Fruit fly (Drosophila melanogaster) whole organism, embryonic: ENCODE data around the gene Tasp1.

ENCODE experiments used
- C15 ChIP-seq: fragments of 200-800 bp; sonication (Bioruptor generic); IDR thresholded peaks from 3 replicates; pipeline ENCODE4 v1.3.6; 2022; ENCODE audit warnings: missing biosample characterization, missing genetic modification characterization
- CG10366 ChIP-seq: fragments of 200-800 bp; sonication (Bioruptor generic); IDR thresholded peaks from 2 replicates; pipeline ENCODE4 v1.3.6; 2022; ENCODE audit warnings: missing biosample characterization, missing genetic modification characterization
- CG10654 ChIP-seq: fragments of 200-800 bp; sonication (Bioruptor generic); optimal IDR thresholded peaks from 2 replicates; lab custom pipeline; 2016; ENCODE audit warnings: missing biosample characterization, missing genetic modification characterization
- CG11695 ChIP-seq: fragments of 200-800 bp; sonication (Bioruptor generic); IDR thresholded peaks from 3 replicates; pipeline ENCODE4 v1.3.6; 2022; ENCODE audit warnings: missing biosample characterization, missing genetic modification characterization
- CG12071 ChIP-seq: fragments of 200-800 bp; sonication (Bioruptor generic); optimal IDR thresholded peaks from 3 replicates; lab custom pipeline; 2018; ENCODE audit warnings: missing biosample characterization, mild to moderate bottlenecking, missing genetic modification characterization
- CG12942 ChIP-seq: fragments of 200-800 bp; sonication (Bioruptor generic); optimal IDR thresholded peaks from 3 replicates; lab custom pipeline; 2016; ENCODE audit warnings: missing biosample characterization, missing genetic modification characterization
- CG13424 ChIP-seq: fragments of 200-800 bp; sonication (Bioruptor generic); optimal IDR thresholded peaks from 2 replicates; lab custom pipeline; 2019; ENCODE audit warnings: missing biosample characterization, mild to moderate bottlenecking, missing genetic modification characterization, moderate library complexity
- CG13894 ChIP-seq: fragments of 200-800 bp; sonication (Bioruptor generic); optimal IDR thresholded peaks from 3 replicates; lab custom pipeline; 2018; ENCODE audit warnings: missing biosample characterization, mild to moderate bottlenecking, missing genetic modification characterization, moderate library complexity
- CG14667 ChIP-seq: fragments of 200-800 bp; sonication (Bioruptor generic); IDR thresholded peaks from 2 replicates; pipeline ENCODE4 v1.3.6; 2022; ENCODE audit warnings: missing biosample characterization, missing genetic modification characterization
- CG14710 ChIP-seq: fragments of 200-800 bp; sonication (Bioruptor generic); optimal IDR thresholded peaks from 3 replicates; lab custom pipeline; 2019; ENCODE audit warnings: missing biosample characterization, mild to moderate bottlenecking, missing genetic modification characterization, moderate library complexity
- CG17359 ChIP-seq: fragments of 200-800 bp; sonication (Bioruptor generic); optimal IDR thresholded peaks from 3 replicates; lab custom pipeline; 2018; ENCODE audit warnings: missing biosample characterization, mild to moderate bottlenecking, missing genetic modification characterization, moderate library complexity
- CG33213 ChIP-seq: fragments of 200-800 bp; sonication (Bioruptor generic); optimal IDR thresholded peaks from 3 replicates; lab custom pipeline; 2016; ENCODE audit warnings: missing biosample characterization, missing genetic modification characterization
- CG3995 ChIP-seq: fragments of 200-800 bp; sonication (Bioruptor generic); optimal IDR thresholded peaks from 3 replicates; lab custom pipeline; 2016; ENCODE audit warnings: missing biosample characterization, missing genetic modification characterization
- CG4707 ChIP-seq: fragments of 200-800 bp; sonication (Bioruptor generic); optimal IDR thresholded peaks from 2 replicates; lab custom pipeline; 2018; ENCODE audit warnings: missing biosample characterization, mild to moderate bottlenecking, missing genetic modification characterization, moderate library complexity
- CG5180 ChIP-seq: fragments of 200-800 bp; sonication (Bioruptor generic); optimal IDR thresholded peaks from 3 replicates; lab custom pipeline; 2017; ENCODE audit warnings: missing biosample characterization, missing genetic modification characterization, mild to moderate bottlenecking, moderate library complexity, missing genetic modification reagents
- CG6272 ChIP-seq: fragments of 200-800 bp; sonication (Bioruptor generic); IDR thresholded peaks from 2 replicates; pipeline ENCODE4 v1.3.6; 2022; ENCODE audit warnings: missing biosample characterization, missing genetic modification characterization
- CG6654 ChIP-seq: fragments of 200-800 bp; sonication (Bioruptor generic); optimal IDR thresholded peaks from 2 replicates; lab custom pipeline; 2017; ENCODE audit warnings: missing biosample characterization, mild to moderate bottlenecking, missing genetic modification characterization
- CG6689 ChIP-seq: fragments of 200-800 bp; sonication (Bioruptor generic); IDR thresholded peaks from 2 replicates; pipeline ENCODE4 v1.3.6; 2022; ENCODE audit warnings: missing biosample characterization, missing genetic modification characterization
- CG9609 ChIP-seq: fragments of 200-800 bp; sonication (Bioruptor generic); optimal IDR thresholded peaks from 3 replicates; lab custom pipeline; 2016; ENCODE audit warnings: missing biosample characterization, missing genetic modification characterization
- CG9876 ChIP-seq: fragments of 200-800 bp; sonication (Bioruptor generic); optimal IDR thresholded peaks from 2 replicates; lab custom pipeline; 2016; ENCODE audit warnings: missing biosample characterization, missing genetic modification characterization
- Dbx ChIP-seq: fragments of 200-800 bp; sonication (Bioruptor generic); IDR thresholded peaks from 3 replicates; pipeline ENCODE4 v1.3.6; 2022; ENCODE audit warnings: missing biosample characterization, missing genetic modification characterization
- Dll ChIP-seq: fragments of 200-800 bp; sonication (Bioruptor generic); IDR thresholded peaks from 4 replicates; pipeline ENCODE4 v1.3.6; 2022; ENCODE audit warnings: missing biosample characterization, missing genetic modification characterization; ENCODE audit not compliant: partially characterized antibody
- ERR ChIP-seq: fragments of 200-800 bp; sonication (Bioruptor generic); optimal IDR thresholded peaks from 2 replicates; lab custom pipeline; 2016; ENCODE audit warnings: missing biosample characterization, missing genetic modification characterization
- Gsc ChIP-seq: fragments of 200-800 bp; sonication (Bioruptor generic); IDR thresholded peaks from 2 replicates; pipeline ENCODE4 v1.3.6; 2022; ENCODE audit warnings: missing biosample characterization, missing genetic modification characterization
- HmgZ ChIP-seq: fragments of 200-800 bp; sonication (Bioruptor generic); optimal IDR thresholded peaks from 2 replicates; lab custom pipeline; 2018; ENCODE audit warnings: missing biosample characterization, mild to moderate bottlenecking, missing genetic modification characterization
- Hr78 ChIP-seq, 2 experiments: fragments of 200-800 bp in 1 of 2; fragments of >200 bp in 1 of 2; sonication (Bioruptor generic) in 1 of 2; optimal IDR thresholded peaks; 2 replicates each; lab custom pipeline; 2017 to 2019; ENCODE audit warnings: missing biosample characterization in 2 of 2, missing genetic modification characterization in 2 of 2, mild to moderate bottlenecking in 1 of 2, moderate library complexity in 1 of 2
- Mes4 ChIP-seq: fragments of 200-800 bp; sonication (Bioruptor generic); optimal IDR thresholded peaks from 2 replicates; lab custom pipeline; 2016; ENCODE audit warnings: missing biosample characterization, missing genetic modification characterization
- Mrtf ChIP-seq: fragments of 200-800 bp; sonication (Bioruptor generic); IDR thresholded peaks from 3 replicates; pipeline ENCODE4 v1.3.6; 2022; ENCODE audit warnings: missing biosample characterization, missing genetic modification characterization
- Oli ChIP-seq: fragments of 200-800 bp; sonication (Bioruptor generic); optimal IDR thresholded peaks from 2 replicates; lab custom pipeline; 2018; ENCODE audit warnings: missing biosample characterization, mild to moderate bottlenecking, missing genetic modification characterization, moderate library complexity
- Optix ChIP-seq: fragments of 200-800 bp; sonication (Bioruptor generic); IDR thresholded peaks from 3 replicates; pipeline ENCODE4 v1.3.6; 2022; ENCODE audit warnings: missing biosample characterization, missing genetic modification characterization
- Pdp1 ChIP-seq, 2 experiments: fragments of 200-800 bp; sonication (Bioruptor generic); optimal IDR thresholded peaks; 3 replicates each; lab custom pipeline; 2016; ENCODE audit warnings: missing biosample characterization in 2 of 2, missing genetic modification characterization in 2 of 2, mild to moderate bottlenecking in 1 of 2, moderate library complexity in 1 of 2
- Scr ChIP-seq: fragments of 200-800 bp; sonication (Bioruptor generic); IDR thresholded peaks from 2 replicates; pipeline ENCODE4 v1.3.6; 2022; ENCODE audit warnings: missing biosample characterization, missing genetic modification characterization; ENCODE audit not compliant: partially characterized antibody
- Ssrp ChIP-seq: fragments of 200-800 bp; sonication (Bioruptor generic); optimal IDR thresholded peaks from 2 replicates; lab custom pipeline; 2018; ENCODE audit warnings: missing biosample characterization, mild to moderate bottlenecking, missing genetic modification characterization, moderate library complexity
- cato ChIP-seq: fragments of 200-800 bp; sonication (Bioruptor generic); optimal IDR thresholded peaks from 2 replicates; lab custom pipeline; 2016; ENCODE audit warnings: missing biosample characterization, missing genetic modification characterization, borderline replicate concordance
- ci ChIP-seq: fragments of 200-800 bp; sonication (Bioruptor generic); IDR thresholded peaks from 3 replicates; pipeline ENCODE4 v1.3.6; 2022; ENCODE audit warnings: missing biosample characterization, missing genetic modification characterization
- fd3F ChIP-seq: fragments of 200-800 bp; sonication (Bioruptor generic); optimal IDR thresholded peaks from 2 replicates; lab custom pipeline; 2018; ENCODE audit warnings: missing biosample characterization, mild to moderate bottlenecking, missing genetic modification characterization, moderate library complexity
- gro ChIP-seq: fragments of 200-800 bp; sonication (Bioruptor generic); optimal IDR thresholded peaks from 2 replicates; lab custom pipeline; 2016; ENCODE audit warnings: missing biosample characterization, missing genetic modification characterization
- hbn ChIP-seq: fragments of 200-800 bp; sonication (Bioruptor generic); IDR thresholded peaks from 2 replicates; pipeline ENCODE4 v1.3.6; 2022; ENCODE audit warnings: missing biosample characterization, missing genetic modification characterization; ENCODE audit not compliant: partially characterized antibody
- her ChIP-seq: fragments of 200-800 bp; sonication (Bioruptor generic); optimal IDR thresholded peaks from 2 replicates; lab custom pipeline; 2016; ENCODE audit warnings: missing biosample characterization, missing genetic modification characterization
- lmd ChIP-seq: fragments of 200-800 bp; sonication (Bioruptor generic); IDR thresholded peaks from 2 replicates; pipeline ENCODE4 v1.3.6; 2022; ENCODE audit warnings: missing biosample characterization, missing genetic modification characterization
- nerfin-2 ChIP-seq: fragments of 200-800 bp; sonication (Bioruptor generic); IDR thresholded peaks from 2 replicates; pipeline ENCODE4 v1.3.6; 2022; ENCODE audit warnings: missing biosample characterization, missing genetic modification characterization; ENCODE audit not compliant: partially characterized antibody
- pfk ChIP-seq: fragments of 200-800 bp; sonication (Bioruptor generic); optimal IDR thresholded peaks from 2 replicates; lab custom pipeline; 2018; ENCODE audit warnings: missing biosample characterization, mild to moderate bottlenecking, missing genetic modification characterization, moderate library complexity
- pho ChIP-seq: fragments of 200-800 bp; sonication (Bioruptor generic); optimal IDR thresholded peaks from 2 replicates; lab custom pipeline; 2016; ENCODE audit warnings: missing biosample characterization, missing genetic modification characterization
- scrt ChIP-seq: fragments of 200-800 bp; sonication (Bioruptor generic); optimal IDR thresholded peaks from 2 replicates; lab custom pipeline; 2018; ENCODE audit warnings: missing biosample characterization, mild to moderate bottlenecking, missing genetic modification characterization, moderate library complexity
- slp2 ChIP-seq: fragments of 200-800 bp; sonication (Bioruptor generic); optimal IDR thresholded peaks from 2 replicates; lab custom pipeline; 2016; ENCODE audit warnings: missing biosample characterization, missing genetic modification characterization
- toy ChIP-seq: fragments of 200-800 bp; sonication (Bioruptor generic); IDR thresholded peaks from 2 replicates; pipeline ENCODE4 v1.3.6; 2022; ENCODE audit warnings: missing biosample characterization, missing genetic modification characterization
- tup ChIP-seq: fragments of 200-800 bp; sonication (Bioruptor generic); optimal IDR thresholded peaks from 2 replicates; lab custom pipeline; 2016; ENCODE audit warnings: missing biosample characterization, mild to moderate bottlenecking, missing genetic modification characterization, moderate library complexity
- zen2 ChIP-seq: fragments of 200-800 bp; sonication (Bioruptor generic); IDR thresholded peaks from 3 replicates; pipeline ENCODE4 v1.3.6; 2022; ENCODE audit warnings: missing biosample characterization, missing genetic modification characterization; ENCODE audit not compliant: partially characterized antibody
- zfh2 ChIP-seq: fragments of 200-800 bp; sonication (Bioruptor generic); optimal IDR thresholded peaks from 2 replicates; lab custom pipeline; 2016; ENCODE audit warnings: missing biosample characterization, missing genetic modification characterization

Gene Tasp1

dm6 chr3L:16037048-16037477, 50.3 kb downstream of the Tasp1 start (continued):
- peak; percentile 57; the same call in 3 of the 4 replicates for TF ChIP-seq Dll
- peak; percentile 76 for TF ChIP-seq CG11695
- TF ChIP-seq hbn (GFP tag; lab: Robert Waterston, UW), result 0 out of 2 replicates have a peak, but pooled peaks have one; percentile 30
- TF ChIP-seq CG10366 (GFP tag; lab: Robert Waterston, UW), result peak; percentile 75
- peak; percentile 66 for TF ChIP-seq Oli (tag; lab: Kevin White, UChicago)
- peak; percentile 90 for TF ChIP-seq CG14710 (tag; lab: Kevin White, UChicago)
- TF ChIP-seq CG5180 (GFP tag; lab: Kevin White, UChicago), result peak; percentile 26
- TF ChIP-seq Mrtf (GFP tag; lab: Robert Waterston, UW), result peak; percentile 57; the same call in 2 of the 3 replicates
- peak; percentile 71 for TF ChIP-seq her (GFP tag; lab: Kevin White, UChicago)
- peak; percentile 6 for TF ChIP-seq CG3995 (GFP tag; lab: Kevin White, UChicago)
- TF ChIP-seq CG6689 (GFP tag; lab: Robert Waterston, UW), result peak; percentile 74
- no peak for TF ChIP-seq Gsc
- TF ChIP-seq zen2 (GFP tag; lab: Robert Waterston, UW), result no peak
- TF ChIP-seq gro, result peak; percentile 88
- TF ChIP-seq tup (GFP tag; lab: Kevin White, UChicago), result peak; percentile 6
- TF ChIP-seq CG12942 (GFP tag; lab: Kevin White, UChicago), result peak; percentile 67
- peak; percentile 52 for TF ChIP-seq Scr
- TF ChIP-seq Ssrp (tag; lab: Kevin White, UChicago), result peak; percentile 52
- peak; percentile 56 for TF ChIP-seq slp2 (GFP tag; lab: Kevin White, UChicago)
- 0 out of 2 replicates have a peak, but pooled peaks have one; percentile 26 for TF ChIP-seq toy (GFP tag; lab: Robert Waterston, UW)
- peak; percentile 62 for TF ChIP-seq zfh2
- TF ChIP-seq CG13424 (tag; lab: Kevin White, UChicago), result peak; percentile 74
- no peak for TF ChIP-seq pfk
- peak; percentile 80 for TF ChIP-seq lmd (GFP tag; lab: Robert Waterston, UW)
- peak; percentile 84 for TF ChIP-seq CG33213 (GFP tag; lab: Kevin White, UChicago)
- TF ChIP-seq CG4707 (GFP tag; lab: Kevin White, UChicago), result peak; percentile 46
- peak; percentile 7 for TF ChIP-seq CG6654 (GFP tag; lab: Kevin White, UChicago)
- no peak; the same call in 1 of the 2 replicates for TF ChIP-seq nerfin-2 (GFP tag; lab: Robert Waterston, UW)
- peak; percentile 80 to 86 for TF ChIP-seq Pdp1 (GFP tag; optimal IDR thresholded peaks at IDR 0.05; lab: Kevin White, UChicago)
- no peak; the same call in 1 of the 2 replicates for TF ChIP-seq CG14667
- TF ChIP-seq pho (GFP tag; lab: Kevin White, UChicago), result peak; percentile 87
- TF ChIP-seq Dbx, result peak; percentile 92
- TF ChIP-seq CG13894 (tag; lab: Kevin White, UChicago), result peak; percentile 84
- peak; percentile 65 for TF ChIP-seq scrt (GFP tag; lab: Kevin White, UChicago)
- peak; percentile 74 for TF ChIP-seq CG17359
- 0 out of 2 replicates have a peak, but pooled peaks have one; percentile 7 for TF ChIP-seq CG6272 (GFP tag; lab: Robert Waterston, UW)
- TF ChIP-seq Hr78 (GFP tag; optimal IDR thresholded peaks at IDR 0.05; lab: Kevin White, UChicago), result no peak
- peak; percentile 60 for TF ChIP-seq CG9609 (GFP tag; lab: Kevin White, UChicago)
- peak; percentile 47 for TF ChIP-seq fd3F
- 0 out of 3 replicates have a peak, but pooled peaks have one; percentile 62 for TF ChIP-seq C15 (GFP tag; lab: Robert Waterston, UW)
- peak; percentile 93 for TF ChIP-seq HmgZ (tag; lab: Kevin White, UChicago)
- peak; percentile 53 for TF ChIP-seq ERR (GFP tag; lab: Kevin White, UChicago)
- TF ChIP-seq Mes4 (GFP tag; lab: Kevin White, UChicago), result peak; percentile 54
- TF ChIP-seq ci, result peak; percentile 90
- peak; percentile 81 for TF ChIP-seq CG12071 (GFP tag; lab: Kevin White, UChicago)
- TF ChIP-seq CG10654 (GFP tag; lab: Kevin White, UChicago), result peak; percentile 68
- peak; percentile 69 for TF ChIP-seq CG9876
- peak; percentile 61; the same call in 1 of the 3 replicates for TF ChIP-seq Optix (GFP tag; lab: Robert Waterston, UW)
- TF ChIP-seq cato (GFP tag; lab: Kevin White, UChicago), result peak; percentile 36
